Worm (Caenorhabditis elegans): ENCODE results near the gene irld-24.

- no peak for TF ChIP-seq ham-2 (GFP tag; optimal IDR thresholded peaks at IDR 0.05)
- no peak for TF ChIP-seq tbx-8 (GFP tag; optimal IDR thresholded peaks at IDR 0.05)
- peak; percentile 48 for TF ChIP-seq nhr-237 (tag; optimal IDR thresholded peaks at IDR 0.05)
- no peak for TF ChIP-seq nhr-12 (tag; optimal IDR thresholded peaks at IDR 0.05)
- no peak for TF ChIP-seq mab-5 (tag; optimal IDR thresholded peaks at IDR 0.05)
- TF ChIP-seq nhr-76 (tag; optimal IDR thresholded peaks at IDR 0.05), result no peak
- no peak for TF ChIP-seq pha-4 (tag; optimal IDR thresholded peaks at IDR 0.05)
- TF ChIP-seq elt-1 (tag; optimal IDR thresholded peaks at IDR 0.05; ENCODE audit: borderline replicate concordance, insufficient read depth), result no peak
These were observed 9.5 kb downstream of the irld-24 start, which contains the start of the genes C31E10.5 and C31E10.6 for ce11 chrX:13995803-13996388.

Data from whole organism, mixed stage, embryonic.